Worm (Caenorhabditis elegans) whole organism, midembryonic: ENCODE data around the gene dep-1.

Source experiments
- T22C8.4 ChIP-seq: fragments of 200-800 bp; sonication (Bioruptor generic); IDR thresholded peaks from 2 replicates; pipeline ENCODE4 v1.3.6; 2022; ENCODE audit warnings: missing genetic modification characterization, missing compliant biosample characterization
- cog-1 ChIP-seq: sonication (generic microtip); optimal IDR thresholded peaks from 2 replicates; lab custom pipeline; 2016; ENCODE audit warnings: missing genetic modification characterization, missing compliant biosample characterization
- flt-1 ChIP-seq: fragments of 200-800 bp; sonication (Bioruptor generic); IDR thresholded peaks from 2 replicates; pipeline ENCODE4 v1.3.6; 2022; ENCODE audit warnings: missing genetic modification characterization, missing compliant biosample characterization
- klf-2 ChIP-seq: fragments of 200-800 bp; sonication (Bioruptor generic); conservative IDR thresholded peaks from 2 replicates; pipeline ENCODE4 v1.3.6; 2022; ENCODE audit warnings: missing genetic modification reagents, missing genetic modification characterization, missing compliant biosample characterization
- ref-1 ChIP-seq: fragments of 200-800 bp; sonication (Bioruptor generic); conservative IDR thresholded peaks from 2 replicates; pipeline ENCODE4 v1.3.6; 2022; ENCODE audit warnings: missing genetic modification reagents, missing genetic modification characterization, missing compliant biosample characterization
- tab-1 ChIP-seq: fragments of 200-800 bp; sonication (Bioruptor generic); IDR thresholded peaks from 2 replicates; pipeline ENCODE4 v1.3.6; 2022; ENCODE audit warnings: missing genetic modification characterization, missing compliant biosample characterization
- ztf-23 ChIP-seq: fragments of 200-800 bp; sonication (Bioruptor generic); IDR thresholded peaks from 2 replicates; pipeline ENCODE4 v1.3.6; 2022; ENCODE audit warnings: missing genetic modification reagents, missing genetic modification characterization, missing compliant biosample characterization
- ztf-29 ChIP-seq: fragments of 200-800 bp; sonication (Bioruptor generic); IDR thresholded peaks from 2 replicates; pipeline ENCODE4 v1.3.6; 2022; ENCODE audit warnings: missing genetic modification reagents, missing genetic modification characterization, missing compliant biosample characterization

DNA sequence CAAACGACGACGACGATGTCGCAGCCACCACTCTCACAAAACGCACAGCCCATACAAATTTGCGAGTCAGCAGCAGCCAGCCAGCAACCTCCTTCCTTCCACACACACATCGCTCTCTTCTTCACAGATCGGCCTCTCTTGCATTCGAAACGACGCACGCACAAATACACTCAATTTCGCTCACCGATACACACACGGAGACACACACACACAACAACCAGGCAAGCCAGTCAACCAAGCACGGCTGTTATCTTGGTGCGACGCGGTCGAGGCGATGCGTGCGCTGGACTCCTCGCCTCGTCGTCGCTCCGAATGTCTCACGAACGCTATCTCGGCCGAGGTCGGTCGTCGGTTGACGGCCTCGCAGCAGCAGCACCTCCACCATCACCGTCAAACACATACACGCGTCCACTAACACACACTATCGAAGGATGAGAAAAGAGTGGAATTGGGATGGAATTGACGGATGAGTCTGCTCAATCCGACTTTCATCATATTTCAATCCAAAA is 40.8 kb upstream of the dep-1 start:
- TF ChIP-seq flt-1 (GFP tag; lab: Robert Waterston, UW): peak; percentile 71
- TF ChIP-seq tab-1: peak; percentile 53; the same call in 1 of the 2 replicates
- TF ChIP-seq ztf-29: peak; percentile 75
- TF ChIP-seq cog-1 (tag; lab: Kevin White, UChicago): peak; percentile 93
- TF ChIP-seq T22C8.4 (GFP tag; lab: Robert Waterston, UW): no peak
- no peak for TF ChIP-seq ref-1
- TF ChIP-seq klf-2 (GFP tag; lab: Robert Waterston, UW): no peak
- TF ChIP-seq ztf-23 (GFP tag; lab: Robert Waterston, UW): peak; percentile 61
